Worm (Caenorhabditis elegans) whole organism, L4/young adult: ENCODE measurements around the gene mks-5.

Experiments
- W03F9.2 ChIP-seq: fragments of 150-350 bp; optimal IDR thresholded peaks from 2 replicates; lab custom pipeline; 2014; ENCODE audit warnings: missing biosample characterization, missing genetic modification characterization
- dao-5 ChIP-seq: sonication (generic microtip); optimal IDR thresholded peaks from 2 replicates; lab custom pipeline; 2016; ENCODE audit warnings: missing genotype, missing genetic modification characterization, moderate library complexity, missing compliant biosample characterization
- him-1 ChIP-seq: sonication (generic microtip); optimal IDR thresholded peaks from 2 replicates; lab custom pipeline; 2016; ENCODE audit warnings: missing genotype, missing genetic modification reagents, missing genetic modification characterization, missing compliant biosample characterization

ce11 chrII:10680614-10681013, 39.4 kb upstream of the mks-5 start:
- TF ChIP-seq him-1 (tag; lab: Kevin White, UChicago) (no peak), W03F9.2 (tag; lab: Kevin White, UChicago) (no peak), dao-5 (tag; lab: Kevin White, UChicago) (no peak)
